Worm (Caenorhabditis elegans) whole organism, dauer: Measurements from ENCODE around the gene ceph-41.

ENCODE experiments used
- unc-62 ChIP-seq: sonication (generic microtip); optimal IDR thresholded peaks from 2 replicates; lab custom pipeline; 2017; ENCODE audit warnings: missing biosample characterization, missing genetic modification reagents, missing genetic modification characterization

Gene ceph-41

DNA sequence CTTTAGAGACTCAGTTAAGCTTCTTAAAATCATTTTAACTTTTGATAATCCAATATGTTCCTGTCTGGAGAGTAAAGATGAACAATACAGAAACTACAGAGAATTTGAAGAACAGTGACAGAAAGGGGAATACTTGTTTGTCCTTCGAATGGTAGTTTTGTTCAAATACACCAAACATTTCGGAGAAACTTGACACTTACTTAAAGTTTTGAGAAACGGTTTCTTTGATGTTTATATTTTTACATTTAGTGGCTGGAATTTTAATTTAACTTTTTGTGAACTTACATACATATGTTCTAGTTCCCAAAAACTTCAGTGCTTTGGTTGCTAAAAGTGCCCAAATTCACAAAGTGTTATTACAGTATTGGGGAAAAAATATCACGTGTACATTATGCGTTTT is 30.2 kb downstream of the ceph-41 start, which contains the start of gene B0218.5:
B0218.5 (minus strand) TSS at position 101 of the 400 bp plus-strand sequence.
- TF ChIP-seq unc-62 (GFP tag; lab: Kevin White, UChicago), result no peak

DNA sequence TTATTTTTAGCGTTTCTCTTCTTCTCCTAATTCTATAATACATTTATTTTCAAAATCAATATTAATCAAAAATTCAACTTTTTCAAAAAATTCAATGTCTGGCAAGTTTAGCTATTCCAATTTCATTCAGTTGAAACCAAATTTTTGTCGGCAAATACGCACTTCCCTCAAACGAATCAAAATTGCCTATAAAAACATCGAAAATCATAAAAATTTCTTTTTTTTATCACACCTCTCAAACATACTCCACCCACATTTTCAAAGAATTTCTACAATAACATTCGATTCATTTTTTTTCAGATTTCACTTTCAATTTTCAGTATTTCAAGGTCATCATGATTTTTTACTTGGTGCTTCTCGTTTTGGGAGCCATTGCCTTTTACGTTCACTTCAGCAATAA is 32.1 kb downstream of the ceph-41 start, which contains the start of gene faah-1:
faah-1 (plus strand) TSS at position 301 of the 400 bp plus-strand sequence.
- no peak for TF ChIP-seq unc-62 (GFP tag; lab: Kevin White, UChicago)

DNA sequence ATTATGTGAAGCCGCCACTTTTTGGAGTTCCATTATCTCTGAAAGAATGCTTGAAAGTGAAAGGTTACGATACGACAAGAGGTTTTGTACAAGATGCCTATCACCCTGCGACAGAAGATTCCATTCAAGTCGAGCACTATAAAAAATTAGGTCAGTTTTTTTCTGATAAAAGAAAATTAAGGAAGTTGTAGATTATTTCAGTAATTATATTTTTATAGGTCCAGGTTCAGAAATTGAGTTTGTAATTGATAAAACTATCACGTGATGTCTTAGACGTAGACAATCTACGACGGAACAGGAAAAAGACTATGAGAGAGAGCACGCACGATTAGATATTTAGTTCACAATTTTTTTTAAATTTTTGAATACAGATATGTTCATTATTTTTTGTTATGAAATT is 33.0 kb downstream of the ceph-41 start:
- no peak for TF ChIP-seq unc-62 (GFP tag; lab: Kevin White, UChicago)

DNA sequence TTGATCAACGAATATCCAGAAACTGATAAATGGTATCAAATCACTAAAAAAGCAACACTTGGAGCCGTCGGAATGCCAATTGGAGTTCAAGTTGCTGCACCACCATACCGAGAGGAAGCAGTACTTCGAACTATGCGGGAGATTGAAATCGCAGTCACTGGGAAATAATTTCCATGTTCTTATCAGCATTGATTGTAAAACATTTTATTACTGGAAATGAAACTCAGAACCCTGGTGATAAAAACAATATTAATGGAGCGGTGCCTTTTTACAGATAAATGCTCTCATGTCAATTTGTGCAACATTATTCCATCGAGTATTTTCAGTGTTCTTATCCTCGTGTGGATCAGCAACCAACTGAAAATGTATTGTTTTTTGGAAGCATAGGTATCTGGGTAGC is 34.8 kb downstream of the ceph-41 start:
- TF ChIP-seq unc-62 (GFP tag; lab: Kevin White, UChicago), result no peak

DNA sequence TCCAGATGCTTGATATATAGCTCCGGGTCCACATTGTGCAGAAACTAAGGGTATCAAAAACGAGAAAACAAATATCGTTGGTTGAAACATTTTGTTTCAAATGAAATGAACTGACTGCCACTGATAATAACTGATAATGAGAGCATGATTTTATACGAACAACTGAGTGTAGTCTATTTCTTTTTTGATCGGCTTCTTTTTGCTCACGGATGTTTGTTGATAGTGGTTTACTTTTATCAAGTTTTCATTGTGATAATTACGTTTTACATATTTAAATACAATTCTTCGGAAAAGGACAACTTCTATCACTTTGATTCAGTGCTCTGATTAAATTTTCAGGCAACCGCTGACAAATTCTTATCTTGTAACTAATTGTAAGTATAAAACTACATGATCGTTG is 36.7 kb downstream of the ceph-41 start, which contains the start of gene clec-51:
clec-51 (minus strand) TSS at position 114 of the 400 bp plus-strand sequence.
- TF ChIP-seq unc-62 (GFP tag; lab: Kevin White, UChicago), result no peak

DNA sequence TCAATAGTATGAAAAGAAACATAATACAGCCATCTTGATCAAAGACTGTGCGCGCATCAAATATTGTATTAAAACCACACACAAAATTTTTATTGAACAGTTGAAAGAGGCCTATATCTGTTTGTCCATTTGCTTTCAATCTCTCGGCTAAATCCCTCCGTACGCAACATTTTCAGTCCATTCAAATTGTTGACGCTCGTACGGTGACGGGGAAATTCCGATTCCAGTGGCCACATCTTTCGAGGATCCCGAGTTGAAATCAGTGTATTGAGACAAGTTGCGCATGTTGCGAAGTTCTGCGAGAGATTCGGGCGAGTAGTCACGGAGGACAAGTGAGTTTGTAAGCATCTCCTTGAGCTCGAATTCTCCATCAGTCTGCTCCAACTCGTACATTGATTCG is 37.5 kb downstream of the ceph-41 start:
- TF ChIP-seq unc-62 (GFP tag; lab: Kevin White, UChicago), result no peak

DNA sequence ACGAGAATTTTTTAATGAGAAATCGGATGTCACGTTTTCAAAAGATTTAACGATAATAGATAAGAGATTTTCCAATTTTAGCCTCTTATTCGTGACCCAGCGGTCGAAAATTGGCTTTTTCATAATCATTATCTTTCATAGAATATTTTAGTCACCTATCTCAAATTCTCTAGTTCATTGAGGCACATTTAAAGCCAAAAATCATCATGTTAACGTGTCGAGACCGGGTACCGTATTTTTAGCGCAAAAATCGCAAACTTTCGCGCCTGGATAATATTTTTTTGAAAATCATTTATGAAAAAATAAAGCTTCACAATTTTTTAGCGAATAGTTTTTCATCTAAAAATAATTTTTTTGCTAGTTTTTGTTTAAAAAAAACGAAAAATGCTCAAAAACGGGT is 38.9 kb downstream of the ceph-41 start, which contains the start of gene B0218.7:
B0218.7 (minus strand) TSS at position 101 of the 400 bp plus-strand sequence.
- no peak for TF ChIP-seq unc-62 (GFP tag; lab: Kevin White, UChicago)

DNA sequence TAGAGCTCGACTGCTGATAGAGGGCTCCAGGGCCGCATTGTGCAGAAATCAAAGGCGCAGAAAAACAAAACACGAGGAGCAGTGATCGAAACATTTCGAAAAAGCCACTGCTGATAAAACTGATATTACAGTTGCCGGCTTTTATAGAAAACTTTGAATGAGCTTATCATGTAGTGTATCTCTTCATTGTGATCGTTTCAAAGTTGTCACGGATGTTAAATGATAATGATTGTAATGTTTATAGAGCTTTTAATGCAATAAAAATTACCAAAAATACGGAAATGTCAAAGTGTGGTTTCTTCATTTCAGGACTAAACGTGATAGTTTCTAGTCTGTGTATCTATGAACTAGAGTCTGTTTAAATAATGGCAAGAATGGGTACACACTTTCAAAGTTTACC is 41.7 kb downstream of the ceph-41 start, which contains the start of gene clec-52:
clec-52 (minus strand) TSS at position 101 of the 400 bp plus-strand sequence.
- no peak for TF ChIP-seq unc-62 (GFP tag; lab: Kevin White, UChicago)

DNA sequence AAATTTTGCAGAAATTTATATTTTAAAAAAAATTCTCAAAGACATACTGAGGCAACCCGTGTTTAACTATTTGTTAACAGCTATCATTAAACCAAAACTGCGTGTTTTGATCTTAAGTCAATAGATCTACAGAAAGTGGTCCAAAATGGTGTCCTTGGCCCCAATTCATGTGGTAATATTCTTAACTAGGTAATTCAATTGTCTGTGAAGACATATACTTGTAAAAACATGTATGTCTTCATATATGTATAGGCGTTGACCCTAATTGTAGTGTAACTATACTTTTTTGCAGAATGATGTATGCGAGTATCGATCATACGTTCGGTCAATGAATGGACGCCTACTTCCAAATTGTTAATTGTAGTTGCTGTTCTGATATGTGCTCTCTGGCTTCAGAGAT is 42.7 kb downstream of the ceph-41 start, which contains the start of gene C07G1.15:
C07G1.15 (plus strand) TSS at position 301 of the 400 bp plus-strand sequence.
- TF ChIP-seq unc-62 (GFP tag; lab: Kevin White, UChicago), result no peak

DNA sequence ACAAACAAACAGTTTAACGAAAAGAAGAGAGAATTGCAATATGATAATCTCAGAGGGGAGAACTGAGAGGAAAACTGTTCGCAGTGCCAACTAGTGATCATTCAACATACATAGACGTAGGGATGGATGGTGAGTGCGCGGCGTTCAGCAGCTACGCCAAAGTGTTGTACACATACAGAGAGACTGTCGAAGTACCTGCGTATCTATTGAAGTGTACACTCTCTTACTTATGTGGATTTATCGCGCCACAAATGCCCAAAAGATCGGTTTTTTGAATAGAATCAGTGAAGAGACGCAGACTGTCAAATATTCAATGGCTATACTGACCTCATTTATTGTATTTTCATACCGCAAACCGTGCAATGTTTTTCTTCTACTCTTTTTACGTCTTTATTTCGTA is 43.3 kb downstream of the ceph-41 start:
- no peak for TF ChIP-seq unc-62 (GFP tag; lab: Kevin White, UChicago)

DNA sequence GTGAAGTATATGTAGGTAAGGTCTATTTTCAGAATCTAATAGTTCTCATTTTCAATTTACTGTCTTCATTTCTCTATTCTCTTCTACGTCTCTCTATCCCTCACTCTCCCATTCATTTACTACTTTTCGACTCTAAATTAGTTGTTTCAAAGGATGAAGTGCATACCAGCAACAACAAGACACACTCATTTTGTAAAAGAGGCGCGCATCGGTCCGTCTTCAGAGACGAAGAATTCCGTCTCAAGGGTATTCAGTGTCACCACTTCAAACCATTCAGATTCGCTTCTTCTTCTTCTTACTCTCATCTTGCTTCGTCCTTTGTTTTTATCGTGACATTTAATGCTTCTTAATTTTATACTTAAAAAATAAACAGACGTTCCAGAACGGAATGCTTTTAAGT is 44.4 kb downstream of the ceph-41 start:
- TF ChIP-seq unc-62 (GFP tag; lab: Kevin White, UChicago), result no peak

DNA sequence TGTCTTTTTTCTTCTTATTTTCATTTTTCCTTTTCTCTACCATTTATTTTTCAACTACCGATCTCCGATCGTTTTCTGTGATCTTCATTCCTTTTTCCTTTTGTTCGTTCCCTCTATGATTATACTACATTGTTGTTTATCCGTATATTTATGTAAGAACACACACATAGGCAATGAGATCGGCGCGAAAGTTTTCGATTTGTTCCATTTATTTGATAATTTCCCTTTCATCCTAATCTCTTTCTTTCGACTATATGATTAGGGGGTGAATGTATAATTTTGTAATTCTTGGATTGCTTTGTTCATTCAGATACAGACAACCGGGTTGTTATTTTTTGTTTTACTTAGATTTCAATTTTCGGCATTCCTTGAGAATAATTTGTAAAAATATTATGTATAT is 46.6 kb downstream of the ceph-41 start:
- no peak for TF ChIP-seq unc-62 (GFP tag; lab: Kevin White, UChicago)

DNA sequence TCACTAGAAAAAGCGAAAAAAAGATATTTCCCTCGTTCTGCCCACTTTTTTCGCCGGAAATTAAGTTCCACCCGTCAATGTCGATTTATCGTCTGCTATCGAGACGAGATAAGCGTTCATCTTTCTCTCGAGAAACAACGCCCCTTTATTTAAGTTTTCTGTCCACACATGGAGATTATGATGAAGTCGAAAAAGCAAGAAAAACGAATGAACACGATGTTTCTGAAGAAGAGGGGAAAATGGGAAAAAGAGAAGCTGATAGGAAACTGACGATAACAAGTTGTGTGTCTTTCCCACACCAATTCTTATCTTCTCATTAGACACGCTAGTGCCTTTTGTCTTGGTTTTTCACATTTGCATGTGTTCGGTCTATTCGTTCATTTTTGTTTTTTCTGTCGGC is 47.8 kb downstream of the ceph-41 start:
- no peak for TF ChIP-seq unc-62 (GFP tag; lab: Kevin White, UChicago)

DNA sequence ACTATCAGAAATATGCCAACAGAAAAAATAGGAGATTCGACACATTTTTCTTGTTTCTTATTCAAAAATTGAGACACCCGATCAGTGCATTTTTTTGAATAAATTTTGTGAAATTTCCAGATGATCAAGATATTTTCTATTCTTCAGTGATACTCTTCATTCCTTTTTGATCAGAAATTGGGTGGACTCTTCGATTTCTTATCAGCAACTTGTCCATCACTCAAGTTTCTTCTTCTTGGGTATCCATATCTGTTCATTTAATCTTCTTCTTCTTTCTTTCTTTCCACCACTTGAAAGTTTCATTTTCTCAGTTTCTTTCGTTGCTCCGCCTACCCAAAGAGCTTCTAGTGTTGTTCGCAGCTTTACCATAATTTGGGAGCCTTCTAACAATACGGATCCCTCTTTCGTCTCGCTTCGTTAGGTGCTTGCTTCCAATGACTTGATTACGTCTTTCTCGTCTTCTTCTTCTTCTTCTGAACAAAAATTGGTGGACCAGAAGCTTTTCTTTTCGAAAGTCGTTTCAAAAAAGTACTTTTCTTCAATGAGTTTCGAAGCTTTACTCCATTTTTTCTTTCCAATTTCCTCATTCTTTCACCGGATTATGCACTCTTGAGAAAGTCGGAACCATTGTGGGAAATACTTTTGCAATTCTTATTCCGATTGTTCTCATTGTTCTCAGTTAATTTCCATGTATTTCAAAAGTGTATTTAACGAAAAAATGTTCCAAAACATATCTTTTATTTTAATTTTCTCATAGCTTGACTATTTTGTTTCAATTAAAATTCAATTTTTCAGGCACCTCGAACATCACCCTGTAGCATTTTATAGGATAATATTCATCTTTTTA is 48.9 kb downstream of the ceph-41 start, which contains the start of gene pct-1:
pct-1 (plus strand) TSS at position 797 of the 847 bp plus-strand sequence.
- no peak for TF ChIP-seq unc-62 (GFP tag; lab: Kevin White, UChicago)
